Worm (Caenorhabditis elegans): Measurements from ENCODE around the gene T01E8.8.

The T01E8.8 gene

DNA sequence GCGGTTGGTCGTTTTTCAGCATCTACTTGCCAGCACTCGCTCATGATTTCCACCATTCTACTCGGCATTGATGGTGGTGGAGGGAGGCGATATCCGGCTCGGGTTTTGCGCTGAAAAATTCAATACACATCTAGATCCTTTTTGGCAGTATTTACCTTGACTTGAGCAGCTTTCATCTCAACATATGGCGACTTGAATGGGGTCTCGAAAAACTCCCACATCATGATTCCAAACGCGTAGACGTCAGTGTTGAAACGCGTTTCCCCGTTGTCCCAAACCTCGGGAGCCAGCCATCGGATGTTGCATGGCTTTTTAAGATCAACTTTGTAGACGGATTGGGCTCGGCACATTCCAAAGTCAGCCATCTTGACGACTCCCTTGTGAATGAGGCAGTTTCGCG is 32.6 kb upstream of the T01E8.8 start:
- TF ChIP-seq ceh-36 (tag; optimal IDR thresholded peaks at IDR 0.05), result no peak
- TF ChIP-seq scrt-1 (GFP tag; IDR thresholded peaks at IDR 0.05), result no peak
- no peak for TF ChIP-seq hmbx-1 (tag; optimal IDR thresholded peaks at IDR 0.05)
- no peak for TF ChIP-seq ama-1 (optimal IDR thresholded peaks at IDR 0.05)
- no peak for TF ChIP-seq hmg-4 (GFP tag; optimal IDR thresholded peaks at IDR 0.05)
- no peak for TF ChIP-seq hnd-1 (tag; optimal IDR thresholded peaks at IDR 0.05)
- no peak for TF ChIP-seq B0310.2 (tag; optimal IDR thresholded peaks at IDR 0.05)
- no peak for TF ChIP-seq flt-1 (GFP tag; IDR thresholded peaks at IDR 0.05)
- TF ChIP-seq tbx-11 (GFP tag; IDR thresholded peaks at IDR 0.05), result no peak
- TF ChIP-seq sea-1 (GFP tag; conservative IDR thresholded peaks at IDR 0.05), result no peak
- TF ChIP-seq tbx-37 (GFP tag; conservative IDR thresholded peaks at IDR 0.05), result no peak
- TF ChIP-seq ets-7 (tag; optimal IDR thresholded peaks at IDR 0.05), result no peak
- no peak for TF ChIP-seq aly-1 (tag; optimal IDR thresholded peaks at IDR 0.05)
- no peak for TF ChIP-seq tra-4 (tag; optimal IDR thresholded peaks at IDR 0.05)
- no peak for TF ChIP-seq pes-1 (GFP tag; IDR thresholded peaks at IDR 0.05)
- TF ChIP-seq ceh-13 (GFP tag; optimal IDR thresholded peaks at IDR 0.05), result no peak

DNA sequence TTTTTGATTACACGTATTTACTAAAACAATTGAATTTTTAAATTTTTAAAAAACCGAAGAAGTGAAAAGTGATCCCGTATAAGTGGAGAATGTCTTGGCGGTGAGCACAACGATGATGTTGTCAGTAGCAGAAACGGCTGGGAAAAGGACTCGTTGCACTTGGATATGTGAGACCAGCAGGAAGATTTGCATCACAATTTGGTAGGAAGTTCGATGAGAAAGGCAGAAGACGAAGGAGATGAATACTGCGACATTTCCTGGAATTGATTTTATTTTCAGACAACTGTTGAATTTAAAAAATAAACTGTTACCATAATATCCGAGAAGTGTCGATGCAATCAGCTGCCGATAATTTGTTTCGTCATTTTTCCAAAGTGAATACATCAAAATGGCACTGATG is 31.2 kb upstream of the T01E8.8 start, which contains the start of gene R05H5.4:
Gene R05H5.4, minus strand, starts transcription at position 101 of the 400 bp plus-strand sequence.
- TF ChIP-seq pes-1 (GFP tag; IDR thresholded peaks at IDR 0.05), result no peak
- TF ChIP-seq hmg-4 (GFP tag; optimal IDR thresholded peaks at IDR 0.05), result no peak
- TF ChIP-seq ceh-36 (tag; optimal IDR thresholded peaks at IDR 0.05), result no peak
- no peak for TF ChIP-seq tra-4 (tag; optimal IDR thresholded peaks at IDR 0.05)
- TF ChIP-seq hnd-1 (tag; optimal IDR thresholded peaks at IDR 0.05), result no peak
- TF ChIP-seq ets-7 (tag; optimal IDR thresholded peaks at IDR 0.05), result no peak

DNA sequence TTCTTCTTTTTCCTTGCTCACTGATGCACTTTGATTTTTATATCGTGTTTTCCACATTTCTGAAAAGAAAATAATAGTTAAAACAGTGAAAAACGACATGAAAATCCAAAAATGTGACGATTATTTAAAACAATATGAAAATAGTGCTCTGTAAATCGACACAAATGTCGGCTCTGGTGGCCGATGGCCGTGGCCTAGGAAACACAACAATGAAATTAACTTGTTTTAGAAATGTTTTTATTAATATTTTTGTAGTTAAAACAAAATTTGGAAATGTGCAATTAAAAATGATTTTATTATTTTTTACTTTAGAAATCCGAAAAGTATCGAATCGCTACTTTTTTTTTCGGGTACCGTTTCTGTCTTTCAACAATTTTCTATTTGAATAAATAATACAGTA is 30.3 kb upstream of the T01E8.8 start, which contains the start of gene arv-1:
Gene arv-1, minus strand, starts transcription at position 65 of the 400 bp plus-strand sequence.
- TF ChIP-seq ama-1 (optimal IDR thresholded peaks at IDR 0.05) (no peak), ets-7 (tag; optimal IDR thresholded peaks at IDR 0.05) (no peak), hnd-1 (tag; optimal IDR thresholded peaks at IDR 0.05) (no peak), pes-1 (GFP tag; IDR thresholded peaks at IDR 0.05) (peak; percentile 61; the same call in 1 of the 2 replicates), tbx-37 (GFP tag; conservative IDR thresholded peaks at IDR 0.05) (peak; percentile 65; the same call in 1 of the 2 replicates)

DNA sequence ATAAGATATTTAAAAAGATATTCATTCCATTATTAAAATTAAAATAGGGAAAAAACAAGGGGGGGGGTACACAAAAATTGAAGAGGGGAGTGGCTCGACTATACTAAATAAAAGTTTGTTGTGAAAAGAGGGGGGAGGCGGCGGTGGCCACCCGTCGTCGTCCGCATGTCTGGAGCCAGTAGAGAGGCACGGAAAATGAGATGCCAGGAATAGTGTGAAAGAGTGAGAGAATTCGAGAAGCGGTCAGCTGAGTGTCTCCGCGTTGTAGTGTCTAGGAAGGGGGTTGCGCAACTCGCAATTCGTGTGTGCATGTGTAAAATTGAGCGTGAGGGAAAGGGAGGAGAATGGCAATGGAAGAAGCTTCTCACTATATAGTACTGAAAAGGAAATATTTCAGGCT is 28.8 kb upstream of the T01E8.8 start:
- TF ChIP-seq flt-1 (GFP tag; IDR thresholded peaks at IDR 0.05) (no peak), ceh-36 (tag; optimal IDR thresholded peaks at IDR 0.05) (no peak), ets-7 (tag; optimal IDR thresholded peaks at IDR 0.05) (no peak), F13C5.2 (tag; optimal IDR thresholded peaks at IDR 0.05) (peak; percentile 64), hmg-4 (GFP tag; optimal IDR thresholded peaks at IDR 0.05) (peak; percentile 84), tbx-11 (GFP tag; IDR thresholded peaks at IDR 0.05) (no peak)

DNA sequence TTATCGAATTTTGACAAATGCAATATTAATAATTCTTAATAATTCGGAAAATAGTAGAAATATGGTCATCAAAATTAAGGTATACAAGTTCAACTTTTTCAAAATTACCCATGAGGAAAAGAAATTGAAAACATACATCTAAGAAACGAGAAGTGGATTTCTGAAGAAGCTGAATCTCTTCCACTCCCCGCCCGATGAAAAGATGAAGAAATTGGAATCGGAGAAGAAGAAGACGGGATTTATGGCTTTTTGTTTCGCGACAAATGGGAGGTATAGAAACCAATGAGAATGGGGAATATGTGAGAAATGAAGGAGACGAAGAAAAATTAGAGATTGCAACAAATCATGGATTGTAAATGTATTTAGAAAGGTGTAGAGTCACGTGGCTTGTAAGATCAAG is 28.0 kb upstream of the T01E8.8 start:
- TF ChIP-seq sea-1 (GFP tag; conservative IDR thresholded peaks at IDR 0.05) (no peak), ama-1 (optimal IDR thresholded peaks at IDR 0.05) (no peak), scrt-1 (GFP tag; IDR thresholded peaks at IDR 0.05) (no peak), B0310.2 (tag; optimal IDR thresholded peaks at IDR 0.05) (no peak), aly-1 (tag; optimal IDR thresholded peaks at IDR 0.05) (no peak), F13C5.2 (tag; optimal IDR thresholded peaks at IDR 0.05) (no peak), ets-7 (tag; optimal IDR thresholded peaks at IDR 0.05) (no peak), flt-1 (GFP tag; IDR thresholded peaks at IDR 0.05) (no peak), tbx-37 (GFP tag; conservative IDR thresholded peaks at IDR 0.05) (no peak), ceh-13 (GFP tag; optimal IDR thresholded peaks at IDR 0.05) (no peak), pes-1 (GFP tag; IDR thresholded peaks at IDR 0.05) (no peak), hmg-4 (GFP tag; optimal IDR thresholded peaks at IDR 0.05) (no peak), tra-4 (tag; optimal IDR thresholded peaks at IDR 0.05) (no peak), hnd-1 (tag; optimal IDR thresholded peaks at IDR 0.05) (no peak), hmbx-1 (tag; optimal IDR thresholded peaks at IDR 0.05) (no peak), ceh-36 (tag; optimal IDR thresholded peaks at IDR 0.05) (no peak), tbx-11 (GFP tag; IDR thresholded peaks at IDR 0.05) (no peak)

DNA sequence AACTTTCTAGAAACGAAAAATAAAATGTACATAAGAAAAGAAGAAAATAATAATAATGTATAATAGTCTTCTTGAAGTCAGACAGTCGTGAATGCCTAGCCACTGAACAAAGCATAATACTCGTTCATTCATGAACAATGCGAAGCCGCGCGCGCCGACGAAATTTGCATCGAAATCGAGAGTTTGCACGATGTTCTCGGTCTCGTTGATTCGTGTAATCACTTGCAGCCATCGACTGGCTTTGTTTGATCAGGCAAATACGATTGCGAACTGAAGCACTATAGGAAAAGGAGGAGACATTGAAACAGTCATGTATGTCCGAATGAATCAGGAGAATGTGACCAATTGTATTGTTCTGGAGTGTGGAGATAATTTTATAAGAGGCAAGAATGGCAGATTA is 27.3 kb upstream of the T01E8.8 start:
- TF ChIP-seq scrt-1 (GFP tag; IDR thresholded peaks at IDR 0.05), result no peak
- TF ChIP-seq pes-1 (GFP tag; IDR thresholded peaks at IDR 0.05), result no peak
- no peak for TF ChIP-seq hmg-4 (GFP tag; optimal IDR thresholded peaks at IDR 0.05)
- no peak for TF ChIP-seq tbx-37 (GFP tag; conservative IDR thresholded peaks at IDR 0.05)
- no peak for TF ChIP-seq ceh-13 (GFP tag; optimal IDR thresholded peaks at IDR 0.05)
- TF ChIP-seq hmbx-1 (tag; optimal IDR thresholded peaks at IDR 0.05), result no peak
- TF ChIP-seq ceh-36 (tag; optimal IDR thresholded peaks at IDR 0.05), result no peak
- no peak for TF ChIP-seq B0310.2 (tag; optimal IDR thresholded peaks at IDR 0.05)
- no peak for TF ChIP-seq hnd-1 (tag; optimal IDR thresholded peaks at IDR 0.05)
- no peak for TF ChIP-seq sea-1 (GFP tag; conservative IDR thresholded peaks at IDR 0.05)
- no peak for TF ChIP-seq flt-1 (GFP tag; IDR thresholded peaks at IDR 0.05)

DNA sequence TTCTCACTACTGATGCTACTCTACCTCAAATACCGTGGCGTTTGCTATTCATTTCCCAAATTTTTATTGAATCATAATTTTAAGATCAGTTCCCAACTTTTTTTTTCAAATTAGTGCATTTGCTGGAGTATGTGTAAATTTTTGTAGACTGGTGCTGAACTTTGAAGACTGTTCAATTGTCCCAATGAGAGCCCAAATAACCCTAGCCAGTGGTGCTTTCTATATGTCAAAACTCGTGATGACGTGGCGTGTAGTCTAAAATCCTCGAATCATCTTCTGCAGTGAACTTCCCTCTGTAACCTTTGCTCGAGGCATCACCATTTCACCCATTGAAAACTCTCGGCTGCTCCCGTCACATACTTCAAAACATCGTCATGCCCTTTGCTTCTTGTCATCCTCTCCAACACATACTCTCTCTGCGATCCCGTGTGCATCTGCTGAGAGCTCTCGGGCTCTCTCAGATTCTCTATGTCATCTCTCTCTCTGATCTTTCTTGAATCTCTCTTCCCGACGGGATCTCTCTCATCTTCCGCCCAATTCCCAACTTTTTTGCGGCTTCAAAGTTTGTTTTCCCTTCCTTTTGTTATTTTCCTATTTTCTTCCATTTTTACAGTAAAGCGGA is 26.5 kb upstream of the T01E8.8 start:
- TF ChIP-seq ama-1 (optimal IDR thresholded peaks at IDR 0.05) (no peak), hmg-4 (GFP tag; optimal IDR thresholded peaks at IDR 0.05) (no peak), aly-1 (tag; optimal IDR thresholded peaks at IDR 0.05) (no peak), hmbx-1 (tag; optimal IDR thresholded peaks at IDR 0.05) (no peak), ceh-36 (tag; optimal IDR thresholded peaks at IDR 0.05) (no peak), B0310.2 (tag; optimal IDR thresholded peaks at IDR 0.05) (no peak)

DNA sequence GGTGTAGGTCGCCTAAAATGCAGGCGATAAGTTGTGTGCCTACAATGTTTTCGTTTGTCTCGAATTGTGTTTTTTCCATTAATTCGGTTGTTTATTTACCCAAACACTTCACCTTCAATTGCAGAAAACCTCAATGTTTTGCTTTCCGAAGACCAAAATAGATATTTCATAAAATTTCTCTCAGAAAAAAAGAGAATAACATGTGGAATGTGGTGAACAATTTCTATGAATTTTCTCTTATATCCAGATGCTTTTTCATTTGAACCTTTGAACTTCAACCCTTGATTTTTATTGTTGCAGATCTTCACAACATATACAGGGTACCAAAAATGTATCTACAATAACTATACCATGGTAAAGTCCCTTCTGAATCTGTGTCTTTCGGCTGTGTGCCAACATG is 24.6 kb upstream of the T01E8.8 start, which contains the start of gene T01E8.1:
Gene T01E8.1, plus strand, starts transcription at position 301 of the 400 bp plus-strand sequence.
- no peak for TF ChIP-seq F13C5.2 (tag; optimal IDR thresholded peaks at IDR 0.05)
- no peak for TF ChIP-seq tbx-11 (GFP tag; IDR thresholded peaks at IDR 0.05)
- TF ChIP-seq ceh-36 (tag; optimal IDR thresholded peaks at IDR 0.05), result no peak
- TF ChIP-seq hnd-1 (tag; optimal IDR thresholded peaks at IDR 0.05), result no peak
- no peak for TF ChIP-seq sea-1 (GFP tag; conservative IDR thresholded peaks at IDR 0.05)
- no peak for TF ChIP-seq B0310.2 (tag; optimal IDR thresholded peaks at IDR 0.05)
- no peak for TF ChIP-seq ets-7 (tag; optimal IDR thresholded peaks at IDR 0.05)
- TF ChIP-seq hmg-4 (GFP tag; optimal IDR thresholded peaks at IDR 0.05), result no peak
- TF ChIP-seq scrt-1 (GFP tag; IDR thresholded peaks at IDR 0.05), result no peak
- no peak for TF ChIP-seq pes-1 (GFP tag; IDR thresholded peaks at IDR 0.05)
- no peak for TF ChIP-seq ceh-13 (GFP tag; optimal IDR thresholded peaks at IDR 0.05)

All from whole organism, early embryonic.